Fruit fly (Drosophila melanogaster): ENCODE measurements around the gene Msp300.

The Msp300 gene

dm6 chr2L:5095350-5095962 is 5.2 kb upstream of the Msp300 start (continued):
- TF ChIP-seq CG7271 (tag; optimal IDR thresholded peaks at IDR 0.05) (no peak), CG11085 (GFP tag; IDR thresholded peaks at IDR 0.05) (no peak), insv (GFP tag; optimal IDR thresholded peaks at IDR 0.05) (no peak), D19A (tag; optimal IDR thresholded peaks at IDR 0.05) (peak; percentile 5), CG15269 (tag; optimal IDR thresholded peaks at IDR 0.05) (no peak), ac (GFP tag; optimal IDR thresholded peaks at IDR 0.05) (no peak), CG11695 (GFP tag; IDR thresholded peaks at IDR 0.05) (no peak), CG18476 (GFP tag; optimal IDR thresholded peaks at IDR 0.05) (no peak), Kr (GFP tag; optimal IDR thresholded peaks at IDR 0.05) (no peak), CG31365 (tag; optimal IDR thresholded peaks at IDR 0.05) (no peak), CG18011 (GFP tag; optimal IDR thresholded peaks at IDR 0.05) (no peak), ems (GFP tag; optimal IDR thresholded peaks at IDR 0.05) (no peak), Dip3 (GFP tag; optimal IDR thresholded peaks at IDR 0.05) (no peak), cas (GFP tag; IDR thresholded peaks at IDR 0.05) (no peak), MESR4 (GFP tag; optimal IDR thresholded peaks at IDR 0.05) (no peak), CG10209 (GFP tag; optimal IDR thresholded peaks at IDR 0.05) (no peak), Oli (tag; optimal IDR thresholded peaks at IDR 0.05) (no peak), CG3065 (GFP tag; optimal IDR thresholded peaks at IDR 0.05) (no peak), jing (GFP tag; optimal IDR thresholded peaks at IDR 0.05) (no peak), CTCF (GFP tag; optimal IDR thresholded peaks at IDR 0.05) (no peak), E2f1 (GFP tag; IDR thresholded peaks at IDR 0.05) (no peak), Abd-B (GFP tag; optimal IDR thresholded peaks at IDR 0.05) (no peak), sqz (GFP tag; optimal IDR thresholded peaks at IDR 0.05) (no peak), gcm2 (GFP tag; optimal IDR thresholded peaks at IDR 0.05) (no peak), aop (GFP tag; IDR thresholded peaks at IDR 0.05) (no peak), CG14860 (GFP tag; IDR thresholded peaks at IDR 0.05; ENCODE audit: partially characterized antibody) (no peak), CG4282 (GFP tag; optimal IDR thresholded peaks at IDR 0.05) (no peak), BEAF-32 (GFP tag; optimal IDR thresholded peaks at IDR 0.05) (no peak), gcm (GFP tag; optimal IDR thresholded peaks at IDR 0.05) (no peak), HHEX (GFP tag; optimal IDR thresholded peaks at IDR 0.05) (no peak), nerfin-2 (GFP tag; IDR thresholded peaks at IDR 0.05; ENCODE audit: partially characterized antibody) (no peak), CG13894 (tag; optimal IDR thresholded peaks at IDR 0.05) (peak; percentile 65), CG34224 (GFP tag; IDR thresholded peaks at IDR 0.05; ENCODE audit: partially characterized antibody) (no peak), tgo (GFP tag; IDR thresholded peaks at IDR 0.05) (no peak), CG7372 (GFP tag; IDR thresholded peaks at IDR 0.05) (no peak), CG11560 (tag; IDR thresholded peaks at IDR 0.05) (no peak), hbn (GFP tag; IDR thresholded peaks at IDR 0.05; ENCODE audit: partially characterized antibody) (no peak), al (GFP tag; IDR thresholded peaks at IDR 0.05) (no peak), Doc2 (GFP tag; IDR thresholded peaks at IDR 0.05) (no peak), Atf6 (GFP tag; IDR thresholded peaks at IDR 0.05) (0 out of 2 replicates have a peak, but pooled peaks have one; percentile 22), CG4617 (GFP tag; optimal IDR thresholded peaks at IDR 0.05; ENCODE audit: borderline replicate concordance) (no peak), p53 (GFP tag; optimal IDR thresholded peaks at IDR 0.05) (no peak), abd-A (tag; optimal IDR thresholded peaks at IDR 0.05) (peak; percentile 38), mirr (GFP tag; optimal IDR thresholded peaks at IDR 0.05) (peak; percentile 65), tna (GFP tag; IDR thresholded peaks at IDR 0.05; ENCODE audit: partially characterized antibody) (no peak), fru (optimal IDR thresholded peaks at IDR 0.05) (no peak), Meics (GFP tag; optimal IDR thresholded peaks at IDR 0.05) (peak; percentile 12), tin (GFP tag; optimal IDR thresholded peaks at IDR 0.05) (no peak), CG4820 (GFP tag; optimal IDR thresholded peaks at IDR 0.05) (no peak), CG2116 (GFP tag; optimal IDR thresholded peaks at IDR 0.05) (no peak), seq (GFP tag; IDR thresholded peaks at IDR 0.05) (no peak)

Measured in whole organism, embryonic.